Worm (Caenorhabditis elegans): Measurements from ENCODE around the gene tgt-2.
A peak's percentile ranks its signal among the peaks of the same experiment; 100 is the strongest.
"Not testable (repeated sequence)": the region's sequence is repeated elsewhere in the genome, so short reads cannot be mapped to it uniquely, and the experiment has no call there.

DNA sequence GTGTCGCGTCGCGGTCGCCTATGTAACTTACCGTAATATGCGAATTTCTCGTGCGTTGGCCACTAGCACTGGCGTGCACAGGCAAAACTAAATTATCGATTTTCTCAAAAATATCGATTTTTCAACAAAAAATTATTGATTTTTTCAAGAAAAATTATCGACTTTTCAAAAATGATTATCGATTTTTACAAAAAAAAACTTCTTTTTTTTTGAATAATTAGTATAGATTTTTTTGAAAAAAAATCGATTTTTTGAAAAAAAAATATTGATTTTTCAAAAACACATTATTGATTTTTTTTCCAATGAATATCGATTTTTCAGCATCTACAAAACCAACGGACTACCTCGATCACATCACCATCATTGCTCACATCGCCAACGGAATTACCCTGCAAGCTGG is 16.8 kb downstream of the tgt-2 start:
- TF ChIP-seq med-1 (GFP tag; optimal IDR thresholded peaks at IDR 0.05; ENCODE audit: insufficient read depth); flt-1 (GFP tag; IDR thresholded peaks at IDR 0.05); cog-1 (tag; optimal IDR thresholded peaks at IDR 0.05); klf-2 (GFP tag; conservative IDR thresholded peaks at IDR 0.05): not testable (repeated sequence)
- peak; percentile 79 for TF ChIP-seq T22C8.4 (GFP tag; IDR thresholded peaks at IDR 0.05)
